Worm (Caenorhabditis elegans): Measurements from ENCODE around the gene ZK1307.1.

The ZK1307.1 gene

DNA sequence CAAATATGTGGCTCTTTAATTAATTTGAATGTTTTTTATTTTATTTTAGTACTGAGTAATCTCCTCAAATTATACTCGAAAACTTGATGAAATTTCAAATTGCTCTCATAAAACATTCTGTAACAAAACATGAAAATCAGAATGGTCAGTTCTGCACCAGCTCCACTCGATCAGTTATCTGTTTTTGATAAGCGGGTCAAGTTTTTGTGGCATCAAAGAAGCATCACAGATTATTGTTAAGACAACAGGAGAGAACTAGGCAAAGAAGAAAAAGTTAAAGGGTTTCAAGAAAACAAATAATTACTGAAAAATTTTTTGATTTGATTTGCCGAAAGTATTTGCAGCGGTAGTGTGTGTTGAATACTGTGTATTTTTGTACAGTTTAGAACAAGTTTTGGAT, 48.2 kb downstream of the ZK1307.1 start:
- peak; percentile 52 for TF ChIP-seq sma-9 (GFP tag; optimal IDR thresholded peaks at IDR 0.05)
- TF ChIP-seq sma-9 (tag; optimal IDR thresholded peaks at IDR 0.05), result no peak
- no peak for TF ChIP-seq elt-3 (tag; optimal IDR thresholded peaks at IDR 0.05)
- no peak for TF ChIP-seq F13H6.1 (tag; optimal IDR thresholded peaks at IDR 0.05)
- TF ChIP-seq egl-27 (tag; optimal IDR thresholded peaks at IDR 0.05), result no peak
- no peak for TF ChIP-seq Y55F3AM.14 (GFP tag; optimal IDR thresholded peaks at IDR 0.05)

DNA sequence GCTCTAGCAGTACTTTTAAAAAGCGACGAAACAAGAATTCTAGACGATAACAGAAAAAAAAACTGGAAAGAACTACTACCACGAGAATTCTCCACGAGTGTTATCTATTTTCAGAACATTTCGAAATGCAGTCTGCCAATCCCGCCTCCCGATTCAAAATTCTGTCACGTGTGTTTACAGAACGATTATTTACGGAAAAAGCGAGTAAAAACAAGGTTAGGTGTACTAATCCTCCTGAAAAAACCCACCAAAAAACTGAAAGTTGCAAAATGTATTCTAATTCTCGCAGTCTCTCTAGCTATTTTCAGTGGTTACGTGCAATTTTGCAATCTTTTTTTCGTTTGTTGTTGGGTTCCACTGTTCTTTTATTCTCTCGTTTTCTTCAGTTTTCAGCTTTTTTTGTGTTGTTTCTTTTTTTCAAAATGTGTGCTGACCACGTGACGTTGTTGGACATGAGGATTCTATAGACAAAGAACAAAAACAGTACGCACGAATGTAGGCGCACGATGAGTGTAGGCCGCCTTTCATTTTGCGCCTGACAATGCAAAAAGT, 48.8 kb downstream of the ZK1307.1 start:
- TF ChIP-seq snpc-4 (tag; optimal IDR thresholded peaks at IDR 0.05) (no peak), ama-1 (optimal IDR thresholded peaks at IDR 0.05) (no peak), nhr-237 (tag; optimal IDR thresholded peaks at IDR 0.05) (no peak), egl-27 (tag; optimal IDR thresholded peaks at IDR 0.05) (no peak), nhr-6 (tag; optimal IDR thresholded peaks at IDR 0.05) (no peak), ztf-4 (tag; optimal IDR thresholded peaks at IDR 0.05) (no peak), C34F6.9 (tag; optimal IDR thresholded peaks at IDR 0.05) (peak; percentile 39), crh-2 (tag; optimal IDR thresholded peaks at IDR 0.05) (peak; percentile 30), Y55F3AM.14 (GFP tag; optimal IDR thresholded peaks at IDR 0.05) (no peak), sma-9 (GFP tag; optimal IDR thresholded peaks at IDR 0.05) (no peak), sma-9 (tag; optimal IDR thresholded peaks at IDR 0.05) (no peak), unc-55 (GFP tag; optimal IDR thresholded peaks at IDR 0.05) (peak; percentile 72), ztf-1 (GFP tag; conservative IDR thresholded peaks at IDR 0.05) (no peak), alr-1 (tag; optimal IDR thresholded peaks at IDR 0.05) (no peak), mdl-1 (tag; optimal IDR thresholded peaks at IDR 0.05) (peak in 1 of 2 experiments; percentile 12), lin-13 (GFP tag; optimal IDR thresholded peaks at IDR 0.05) (no peak), unc-62 (GFP tag; optimal IDR thresholded peaks at IDR 0.05) (no peak), lin-39 (tag; optimal IDR thresholded peaks at IDR 0.05) (no peak)

DNA sequence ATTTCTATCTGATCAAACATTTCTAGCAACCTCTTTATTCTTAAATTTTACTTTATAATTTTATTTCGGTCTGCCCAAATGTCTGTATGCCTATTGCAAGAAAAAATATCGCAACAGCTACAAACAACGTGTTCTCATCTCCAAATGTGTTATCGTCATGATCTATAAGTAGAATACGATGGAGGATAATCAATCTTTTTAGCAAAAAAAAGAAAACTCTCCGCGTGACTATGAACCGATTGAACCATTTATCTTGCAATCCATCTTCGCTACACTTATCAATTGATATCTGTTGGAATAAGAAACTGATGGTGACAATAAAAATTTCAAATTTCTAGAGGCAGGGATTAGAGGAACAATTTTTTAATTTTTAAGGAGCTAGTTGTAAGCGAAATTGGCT, 49.4 kb downstream of the ZK1307.1 start:
- TF ChIP-seq mdl-1 (tag; optimal IDR thresholded peaks at IDR 0.05), result peak in 1 of 2 experiments; percentile 4
- TF ChIP-seq nhr-25 (tag; optimal IDR thresholded peaks at IDR 0.05), result peak; percentile 57
- TF ChIP-seq ztf-1 (GFP tag; conservative IDR thresholded peaks at IDR 0.05), result no peak
- no peak for TF ChIP-seq egl-27 (tag; optimal IDR thresholded peaks at IDR 0.05)
- peak; percentile 72 for TF ChIP-seq blmp-1 (tag; optimal IDR thresholded peaks at IDR 0.05; ENCODE audit: insufficient read depth)
- TF ChIP-seq C34F6.9 (tag; optimal IDR thresholded peaks at IDR 0.05), result peak; percentile 6
- no peak for TF ChIP-seq aly-2 (tag; optimal IDR thresholded peaks at IDR 0.05)
- peak; percentile 49 for TF ChIP-seq ceh-16 (tag; optimal IDR thresholded peaks at IDR 0.05)
- TF ChIP-seq elt-3 (tag; optimal IDR thresholded peaks at IDR 0.05), result no peak
- TF ChIP-seq nhr-21 (tag; optimal IDR thresholded peaks at IDR 0.05), result peak; percentile 54
- peak; percentile 87 for TF ChIP-seq sma-9 (GFP tag; optimal IDR thresholded peaks at IDR 0.05)
- no peak for TF ChIP-seq sma-9 (tag; optimal IDR thresholded peaks at IDR 0.05)

DNA sequence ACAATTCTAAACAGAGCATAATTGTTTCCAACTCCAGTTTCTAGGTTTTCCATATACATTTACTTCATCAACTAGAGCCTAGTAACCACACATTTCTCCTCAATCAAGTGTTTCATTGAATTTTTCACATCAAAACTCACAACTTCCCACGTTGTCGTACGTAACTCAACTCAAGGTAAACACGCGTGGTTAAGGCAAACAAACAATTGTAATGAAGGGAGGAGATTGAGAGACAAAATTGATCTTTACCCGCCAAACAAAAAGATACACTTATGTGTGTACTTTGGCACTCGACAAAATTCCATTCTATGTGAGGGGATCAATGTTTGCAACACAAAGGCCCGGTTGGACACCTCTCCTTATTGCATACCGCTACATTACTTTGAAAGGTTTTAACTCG, 50.0 kb downstream of the ZK1307.1 start, which contains the start of gene nhr-19:
Gene nhr-19, minus strand, starts transcription at position 191 of the 400 bp plus-strand sequence.
- TF ChIP-seq nhr-129 (tag; optimal IDR thresholded peaks at IDR 0.05), result peak; percentile 65
- no peak for TF ChIP-seq mab-5 (tag; optimal IDR thresholded peaks at IDR 0.05)
- no peak for TF ChIP-seq ztf-4 (tag; optimal IDR thresholded peaks at IDR 0.05)
- peak; percentile 59 for TF ChIP-seq sma-9 (GFP tag; optimal IDR thresholded peaks at IDR 0.05)
- TF ChIP-seq sma-9 (tag; optimal IDR thresholded peaks at IDR 0.05), result no peak
- TF ChIP-seq nhr-25 (tag; optimal IDR thresholded peaks at IDR 0.05), result peak; percentile 17
- TF ChIP-seq lsy-2 (tag; optimal IDR thresholded peaks at IDR 0.05), result peak in 1 of 2 experiments; percentile 20
- TF ChIP-seq crh-2 (tag; optimal IDR thresholded peaks at IDR 0.05), result peak; percentile 52
- no peak for TF ChIP-seq ztf-11 (tag; optimal IDR thresholded peaks at IDR 0.05)

DNA sequence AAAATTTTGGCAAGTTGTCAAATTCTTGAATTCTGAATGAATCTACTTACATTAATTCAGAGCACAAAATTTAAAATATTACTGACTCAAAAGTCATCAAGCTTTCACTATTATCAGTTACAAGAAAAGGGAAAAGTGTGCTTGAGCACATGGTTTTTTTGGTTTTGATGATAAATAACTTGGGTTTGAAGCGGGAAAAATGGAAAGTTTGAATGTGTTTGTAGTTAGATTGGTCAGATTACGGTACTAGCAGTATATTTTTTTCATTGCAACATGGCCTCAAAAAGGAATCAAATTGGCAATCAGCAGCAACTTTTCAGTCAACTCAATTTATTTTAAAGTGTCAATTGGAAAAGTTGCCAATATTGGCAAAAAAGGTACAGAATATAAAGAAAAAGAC, 50.7 kb downstream of the ZK1307.1 start:
- no peak for TF ChIP-seq crh-2 (tag; optimal IDR thresholded peaks at IDR 0.05)
- TF ChIP-seq nhr-23 (tag; optimal IDR thresholded peaks at IDR 0.05), result no peak
- TF ChIP-seq lin-13 (GFP tag; optimal IDR thresholded peaks at IDR 0.05), result no peak
- TF ChIP-seq ztf-11 (tag; optimal IDR thresholded peaks at IDR 0.05), result no peak
- TF ChIP-seq skn-1 (tag; optimal IDR thresholded peaks at IDR 0.05), result peak; percentile 27
